Fruit fly (Drosophila melanogaster) S2 (cell line): ENCODE results near the gene Smg5.

Experiments
- CG8478 ChIP-seq: fragments of >200 bp; optimal IDR thresholded peaks from 2 replicates; lab custom pipeline; 2018
- CTCF ChIP-seq, 2 experiments: fragments of >200 bp; optimal IDR thresholded peaks; 2 replicates each; lab custom pipeline; 2018

DNA sequence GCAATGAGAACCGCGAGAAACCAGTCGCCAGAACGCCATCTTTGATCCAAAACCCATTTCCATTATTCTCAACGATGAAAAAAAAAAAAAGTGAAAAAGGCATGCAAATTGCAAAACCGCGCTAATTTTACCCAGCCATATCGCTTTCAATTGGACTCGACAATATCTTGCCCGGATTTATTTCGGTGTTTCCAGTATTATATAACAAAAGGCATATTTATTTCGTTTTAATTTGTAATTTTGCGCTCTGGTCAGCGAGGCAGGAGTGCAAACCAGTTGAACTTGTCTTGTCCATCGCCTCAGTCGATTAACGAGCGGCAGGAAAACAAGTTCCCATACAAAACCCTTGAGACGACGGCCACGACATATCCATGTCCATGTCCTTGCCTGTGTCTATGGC, 14.5 kb downstream of the Smg5 start:
- TF ChIP-seq CTCF (optimal IDR thresholded peaks at IDR 0.05; lab: Kevin White, UChicago) (no peak), CG8478 (lab: Kevin White, UChicago) (no peak)
